Worm (Caenorhabditis elegans) whole organism, dauer: ENCODE measurements around the gene cnp-2.
"Not testable (repeated sequence)": the region's sequence is repeated elsewhere in the genome, so short reads cannot be mapped to it uniquely, and the experiment has no call there.

ENCODE experiments used
- unc-62 ChIP-seq: sonication (generic microtip); optimal IDR thresholded peaks from 2 replicates; lab custom pipeline; 2017; ENCODE audit warnings: missing biosample characterization, missing genetic modification reagents, missing genetic modification characterization

cnp-2 gene

DNA sequence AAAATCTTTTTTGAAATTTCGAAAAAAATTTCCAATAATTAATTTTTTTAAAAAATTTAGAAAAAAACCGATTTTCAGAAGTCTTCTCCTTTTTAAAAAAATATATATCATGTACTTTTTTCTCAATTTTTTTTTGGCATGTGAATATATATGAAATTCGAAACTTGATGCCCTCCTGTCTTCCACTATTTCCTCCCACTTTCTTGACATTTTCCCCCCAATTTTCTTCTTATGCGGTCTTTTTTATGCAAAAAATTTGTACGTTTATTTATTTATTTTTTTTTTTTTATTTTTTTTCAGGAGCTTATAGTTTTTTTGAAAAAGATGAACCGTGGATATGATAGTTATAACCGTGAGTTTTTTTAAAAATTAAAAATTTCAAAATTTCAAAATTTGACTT lies at the start of gene cnp-2:
Gene cnp-2, plus strand, starts transcription at position 301 of the 400 bp plus-strand sequence.
- TF ChIP-seq unc-62 (GFP tag; lab: Kevin White, UChicago): no peak

ce11 chrII:12711490-12711889 lies 49.1 kb upstream of the cnp-2 start:
- no peak for TF ChIP-seq unc-62 (GFP tag; lab: Kevin White, UChicago)

DNA sequence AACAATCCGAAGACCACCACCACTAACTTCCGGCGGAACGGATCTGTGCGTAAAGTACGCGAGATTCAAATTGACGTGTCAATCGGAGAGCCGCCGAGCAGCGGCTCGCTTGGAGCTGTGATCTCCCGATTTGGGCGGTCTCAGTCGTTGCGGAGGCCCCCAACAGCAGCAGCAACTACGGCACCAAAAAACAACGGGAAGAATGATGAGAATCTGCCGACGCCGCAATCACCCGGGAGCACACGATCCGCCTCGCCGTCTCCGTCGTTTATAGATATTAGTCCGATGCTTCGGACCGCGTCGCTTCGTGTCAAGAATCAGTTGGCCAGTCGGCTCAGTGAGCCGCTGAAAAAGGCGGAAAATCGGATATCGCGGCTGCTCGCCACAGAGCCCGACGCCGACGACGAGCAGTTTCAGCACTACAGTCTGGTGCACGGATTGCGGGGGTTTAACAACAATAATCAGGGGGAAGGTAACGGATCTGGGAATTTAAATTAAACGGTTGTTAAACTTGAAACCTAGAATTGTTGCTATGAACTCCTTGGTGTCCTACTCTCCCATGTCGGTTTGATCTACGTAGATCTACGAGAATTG lies 44.7 kb upstream of the cnp-2 start:
- TF ChIP-seq unc-62 (GFP tag; lab: Kevin White, UChicago): no peak

DNA sequence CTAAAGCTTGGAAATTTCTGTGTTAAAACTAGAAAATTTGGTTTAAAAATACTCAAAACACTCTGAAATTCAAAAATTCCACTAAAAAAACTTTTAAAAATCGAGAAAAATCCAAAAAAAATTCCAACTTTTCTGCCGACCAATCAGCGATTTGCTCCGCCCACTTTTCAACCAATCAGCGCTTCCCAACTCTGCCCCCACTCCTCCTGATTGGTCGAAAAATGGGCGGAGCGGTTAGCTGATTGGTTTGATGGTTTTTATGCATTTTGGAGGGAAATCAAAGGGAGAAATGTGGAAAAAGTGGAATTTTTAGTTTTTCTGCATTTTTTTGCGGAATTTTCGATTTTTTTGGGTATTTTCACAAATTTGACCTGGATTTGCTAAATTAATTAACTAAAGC lies 38.5 kb upstream of the cnp-2 start:
- no peak for TF ChIP-seq unc-62 (GFP tag; lab: Kevin White, UChicago)

DNA sequence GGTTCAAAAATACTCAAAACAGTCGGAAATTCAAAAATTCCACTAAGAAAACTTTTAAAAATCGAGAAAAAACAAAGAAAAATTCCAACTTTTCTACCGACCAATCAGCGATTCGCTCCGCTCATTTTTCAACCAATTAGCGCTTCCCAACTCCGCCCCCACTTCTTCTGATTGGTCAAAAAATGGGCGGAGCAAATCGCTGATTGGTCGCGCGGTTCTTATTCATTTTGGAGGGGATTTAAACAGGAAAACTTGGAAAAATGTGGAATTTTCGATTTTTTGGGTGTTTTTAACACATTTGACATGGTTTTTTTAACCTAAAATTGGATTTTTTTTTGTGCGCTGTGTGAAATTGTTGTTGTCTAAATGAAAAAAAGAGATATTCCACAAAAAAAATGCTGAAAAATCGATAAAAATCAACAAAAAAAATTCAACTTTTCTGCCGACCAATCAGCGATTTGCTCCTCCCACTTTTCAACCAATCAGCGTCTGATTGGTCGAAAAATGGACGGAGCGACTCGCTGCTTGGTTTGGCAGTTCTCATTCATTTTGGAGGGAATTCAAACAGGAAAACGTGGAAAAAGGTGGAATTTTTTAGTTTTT lies 37.8 kb upstream of the cnp-2 start:
- TF ChIP-seq unc-62 (GFP tag; lab: Kevin White, UChicago): no peak

DNA sequence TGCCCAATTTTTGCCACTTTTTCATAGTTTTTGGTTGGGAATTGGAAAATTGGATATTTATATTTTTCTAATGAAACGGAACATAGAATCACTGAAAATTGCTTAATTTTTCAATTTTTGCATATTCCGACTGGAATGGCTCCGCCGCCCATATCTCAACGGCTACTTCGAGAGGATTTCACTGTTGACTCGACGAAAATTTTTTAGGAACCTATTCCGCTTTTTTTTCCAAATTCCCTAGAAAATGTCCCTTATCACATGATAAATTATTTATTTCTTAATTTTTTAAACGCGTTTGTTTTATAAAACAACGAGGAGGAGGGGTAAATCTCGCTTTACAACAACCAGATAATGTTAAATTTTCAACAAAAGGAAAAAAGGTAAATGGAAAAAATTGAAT lies 33.9 kb upstream of the cnp-2 start:
- no peak for TF ChIP-seq unc-62 (GFP tag; lab: Kevin White, UChicago)

DNA sequence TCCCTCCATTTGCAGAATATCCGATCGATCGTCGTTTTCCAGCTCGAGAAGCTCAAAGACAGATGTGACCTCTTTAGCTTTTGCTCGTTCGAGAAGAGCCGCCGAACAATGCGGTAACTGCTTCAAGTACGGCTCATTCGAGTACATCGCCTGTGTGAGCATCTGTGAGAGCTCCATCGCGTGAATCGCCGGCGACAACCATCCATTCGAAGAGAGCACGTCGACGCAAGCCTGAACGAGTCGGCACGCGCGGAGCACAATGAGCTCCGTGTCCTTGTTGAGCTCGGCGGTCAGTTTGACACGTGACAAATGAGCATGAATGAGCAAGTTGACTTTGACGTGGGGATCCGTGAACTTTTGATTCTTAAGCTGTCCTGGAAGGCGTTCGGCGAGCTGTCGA lies 32.7 kb upstream of the cnp-2 start:
- no peak for TF ChIP-seq unc-62 (GFP tag; lab: Kevin White, UChicago)

- no peak for TF ChIP-seq unc-62 (GFP tag; lab: Kevin White, UChicago)
These were observed 32.0 kb upstream of the cnp-2 start for ce11 chrII:12728608-12729007.

DNA sequence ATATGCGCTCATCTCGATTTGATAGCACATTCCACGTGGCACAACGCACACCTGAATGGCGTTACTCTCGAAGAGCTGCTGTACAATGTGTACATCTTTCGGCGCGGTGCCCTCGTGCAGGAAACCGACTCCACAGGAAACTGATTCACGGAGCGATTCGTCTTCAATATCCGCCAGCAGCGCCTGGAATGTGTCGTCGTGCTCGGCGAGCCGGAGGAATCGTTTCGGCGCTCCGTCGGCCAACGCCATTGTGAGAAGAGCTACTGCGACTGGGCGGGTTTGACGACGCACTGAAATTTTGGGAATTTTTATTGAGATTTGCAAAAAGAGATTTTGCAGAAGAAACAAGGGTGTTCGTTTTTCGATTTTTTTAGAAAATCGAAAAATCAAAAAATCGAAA lies 30.6 kb upstream of the cnp-2 start:
- no peak for TF ChIP-seq unc-62 (GFP tag; lab: Kevin White, UChicago)

DNA sequence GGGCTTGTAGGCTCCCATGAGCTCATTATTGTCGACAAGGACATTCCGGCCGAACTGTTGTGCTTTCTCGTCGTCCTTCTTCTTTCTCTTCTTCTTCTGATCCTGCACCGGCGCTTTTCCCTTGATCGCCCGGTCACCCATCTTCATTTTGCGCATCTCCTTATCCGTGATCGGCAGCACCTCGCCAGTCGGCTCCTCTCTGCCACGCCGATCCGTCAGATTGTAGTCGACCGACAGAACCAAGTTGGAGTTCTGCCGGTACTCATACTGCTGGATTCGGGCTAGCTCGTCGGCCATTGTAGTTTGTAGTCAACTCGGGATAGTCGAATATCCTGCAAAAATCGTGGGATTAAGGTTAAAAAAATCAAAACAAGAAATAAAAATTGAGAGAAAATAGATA lies 24.0 kb upstream of the cnp-2 start, which contains the start of gene snrp-200:
Gene snrp-200, minus strand, starts transcription at position 332 of the 400 bp plus-strand sequence.
- no peak for TF ChIP-seq unc-62 (GFP tag; lab: Kevin White, UChicago)

DNA sequence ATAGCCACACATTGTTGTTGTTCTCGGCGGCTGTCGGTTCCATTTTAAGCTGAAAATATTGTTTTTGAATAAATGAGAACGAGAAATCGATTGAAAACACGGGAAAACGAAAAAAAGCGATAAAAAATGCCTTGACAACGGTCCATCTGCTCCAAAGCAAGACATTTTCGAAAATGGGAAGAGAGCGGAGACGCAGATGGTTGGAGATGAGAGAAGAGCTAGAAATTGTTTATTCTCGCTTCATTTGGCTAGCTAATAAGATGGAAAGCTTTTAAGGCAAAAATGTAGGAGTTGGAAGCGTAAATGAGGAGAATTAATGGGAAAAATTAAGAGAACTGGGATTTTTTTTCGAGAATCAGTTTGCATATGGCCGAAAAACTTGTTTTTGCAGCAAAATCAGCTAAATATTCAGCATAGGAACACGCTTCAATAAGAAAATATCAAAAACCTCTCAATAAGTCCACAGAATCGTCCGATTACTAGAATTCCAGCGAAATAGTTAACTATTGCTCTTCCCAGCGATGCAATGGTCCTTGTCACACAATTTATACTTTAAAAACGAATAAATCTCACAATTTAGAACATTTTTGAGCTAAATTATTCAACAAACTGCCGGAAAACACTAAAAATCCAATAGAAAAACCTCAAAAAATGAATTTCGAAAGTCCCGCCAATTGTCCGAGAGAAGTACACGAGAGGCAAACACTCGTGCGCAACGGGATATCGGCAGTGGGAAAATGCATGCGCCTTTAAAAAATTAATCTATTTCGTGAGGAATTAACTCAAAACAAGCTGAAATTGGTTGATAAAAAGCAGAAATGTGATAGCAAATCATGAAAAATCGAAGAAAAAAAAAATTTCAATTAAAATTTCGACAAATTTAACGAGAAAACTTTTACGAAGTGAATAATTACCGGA lies 22.1 kb upstream of the cnp-2 start, which contains the start of gene pisy-1:
Gene pisy-1, minus strand, starts transcription at position 51 of the 918 bp plus-strand sequence.
- TF ChIP-seq unc-62 (GFP tag; lab: Kevin White, UChicago): no peak

DNA sequence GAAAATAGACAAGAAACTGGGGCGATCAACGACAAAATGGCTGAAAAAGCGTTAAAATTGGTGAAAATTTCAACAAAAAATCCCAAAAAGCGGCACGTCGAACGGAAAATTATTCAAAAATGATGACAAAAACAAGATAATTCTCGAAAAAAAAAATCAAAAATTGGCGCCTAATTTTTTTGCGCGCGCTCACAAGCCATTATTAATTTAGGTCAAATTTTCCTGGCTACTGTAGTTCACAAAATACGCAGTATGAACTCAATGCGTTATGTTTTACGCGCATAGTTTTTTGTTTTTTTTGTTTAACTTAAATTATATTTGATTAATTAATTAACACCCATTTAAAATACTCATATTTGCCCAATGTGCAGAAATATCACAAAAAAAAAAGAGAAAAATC lies 21.3 kb upstream of the cnp-2 start:
- TF ChIP-seq unc-62 (GFP tag; lab: Kevin White, UChicago): no peak

DNA sequence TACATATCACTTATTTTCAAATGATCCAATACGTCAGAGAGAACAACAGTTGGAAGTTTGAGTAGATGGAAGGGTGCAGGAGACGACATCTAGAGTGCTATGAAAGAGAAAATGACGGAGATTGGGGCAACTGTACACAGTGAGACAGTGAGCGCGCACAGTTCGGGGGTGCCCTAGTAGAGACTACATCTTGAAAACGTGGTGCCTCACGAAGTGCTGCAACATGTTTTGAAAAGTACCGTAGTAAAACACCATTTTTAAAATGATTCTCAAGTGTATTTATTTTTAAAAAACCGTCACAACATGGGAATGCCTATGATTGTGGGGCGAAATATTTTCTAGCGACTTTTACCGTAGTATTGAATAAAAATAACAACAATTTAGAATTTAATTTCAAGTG lies 6.9 kb upstream of the cnp-2 start, which contains the start of gene Y46G5A.39:
Gene Y46G5A.39, minus strand, starts transcription at position 101 of the 400 bp plus-strand sequence.
- not testable (repeated sequence) for TF ChIP-seq unc-62 (GFP tag; lab: Kevin White, UChicago)

ce11 chrII:12756180-12756579 lies 4.4 kb upstream of the cnp-2 start, which contains the start of the genes Y46G5A.7 and Y46G5A.8:
Gene Y46G5A.7 (minus strand): TSS chrII:12756332.
Gene Y46G5A.8 (plus strand): TSS chrII:12756338.
- no peak for TF ChIP-seq unc-62 (GFP tag; lab: Kevin White, UChicago)

- TF ChIP-seq unc-62 (GFP tag; lab: Kevin White, UChicago): no peak
These were observed 3.9 kb downstream of the cnp-2 start for ce11 chrII:12764476-12764875.
